Worm (Caenorhabditis elegans): ENCODE measurements around the gene pho-4.
A peak's percentile ranks its signal among the peaks of the same experiment; 100 is the strongest.

pho-4 gene

DNA sequence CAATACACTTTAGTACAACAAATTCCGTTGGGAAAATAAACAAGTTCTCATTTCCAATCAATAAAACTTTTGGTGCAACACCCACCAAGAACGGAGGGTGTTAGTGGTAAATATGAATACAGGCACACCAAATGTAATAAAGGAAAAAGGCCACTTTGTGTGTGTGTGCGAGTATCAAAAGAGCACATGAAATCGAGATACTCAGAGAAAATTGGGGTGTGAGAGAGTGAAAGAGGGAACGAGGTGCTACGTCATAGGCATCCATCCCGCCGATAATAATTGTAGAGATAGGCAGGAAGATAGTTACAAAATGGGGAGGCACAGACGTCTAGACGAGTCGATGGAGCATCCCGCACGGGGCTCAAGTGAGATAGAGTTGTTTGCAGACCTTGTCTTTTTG, 10.5 kb downstream of the pho-4 start (continued):
- TF ChIP-seq zag-1 (tag; optimal IDR thresholded peaks at IDR 0.05) (no peak), elt-3 (tag; optimal IDR thresholded peaks at IDR 0.05) (no peak), snu-23 (GFP tag; optimal IDR thresholded peaks at IDR 0.05) (peak; percentile 42), irx-1 (tag; optimal IDR thresholded peaks at IDR 0.05) (no peak), isw-1 (GFP tag; IDR thresholded peaks at IDR 0.05) (no peak), sptf-1 (tag; optimal IDR thresholded peaks at IDR 0.05) (no peak), swsn-7 (tag; optimal IDR thresholded peaks at IDR 0.05) (peak; percentile 18), ceh-88 (GFP tag; IDR thresholded peaks at IDR 0.05) (no peak), egl-13 (tag; optimal IDR thresholded peaks at IDR 0.05) (no peak), unc-130 (tag; optimal IDR thresholded peaks at IDR 0.05) (peak; percentile 35), hpl-2 (GFP tag; optimal IDR thresholded peaks at IDR 0.05) (no peak), sup-37 (GFP tag; optimal IDR thresholded peaks at IDR 0.05) (no peak), jun-1 (tag; optimal IDR thresholded peaks at IDR 0.05) (no peak), ceh-90 (tag; optimal IDR thresholded peaks at IDR 0.05) (no peak), aha-1 (tag; optimal IDR thresholded peaks at IDR 0.05) (no peak), Y116A8C.19 (tag; optimal IDR thresholded peaks at IDR 0.05; ENCODE audit: borderline replicate concordance) (no peak), nhr-12 (tag; optimal IDR thresholded peaks at IDR 0.05) (no peak)

DNA sequence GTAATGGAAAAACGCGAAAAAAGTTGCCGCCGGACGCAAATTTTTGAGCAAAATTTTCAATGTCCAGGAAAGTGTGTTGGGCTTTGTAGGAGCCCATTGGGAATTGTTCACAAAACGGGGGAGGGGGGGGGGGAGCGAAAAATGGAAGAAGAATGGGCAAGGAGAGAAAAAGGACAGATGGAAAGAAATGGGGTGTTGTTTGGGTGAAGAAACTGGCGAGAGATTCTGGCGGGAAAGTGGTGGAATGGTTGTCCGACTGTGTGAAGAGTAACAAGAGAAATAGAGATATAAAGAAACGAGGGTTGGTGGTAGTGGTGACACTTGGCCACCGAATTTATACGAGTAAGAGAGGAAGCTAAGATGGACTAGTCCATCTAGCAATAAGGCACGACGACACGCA, 12.0 kb downstream of the pho-4 start:
- TF ChIP-seq unc-62 (GFP tag; optimal IDR thresholded peaks at IDR 0.05) (no peak), rnt-1 (tag; optimal IDR thresholded peaks at IDR 0.05) (peak; percentile 13), efl-1 (optimal IDR thresholded peaks at IDR 0.05) (peak in 1 of 2 experiments; percentile 21), efl-1 (GFP tag; optimal IDR thresholded peaks at IDR 0.05 in 1 of 2) (no peak), unc-86 (tag; optimal IDR thresholded peaks at IDR 0.05) (no peak), irx-1 (tag; optimal IDR thresholded peaks at IDR 0.05) (no peak), lin-14 (GFP tag; optimal IDR thresholded peaks at IDR 0.05) (peak; percentile 66)

DNA sequence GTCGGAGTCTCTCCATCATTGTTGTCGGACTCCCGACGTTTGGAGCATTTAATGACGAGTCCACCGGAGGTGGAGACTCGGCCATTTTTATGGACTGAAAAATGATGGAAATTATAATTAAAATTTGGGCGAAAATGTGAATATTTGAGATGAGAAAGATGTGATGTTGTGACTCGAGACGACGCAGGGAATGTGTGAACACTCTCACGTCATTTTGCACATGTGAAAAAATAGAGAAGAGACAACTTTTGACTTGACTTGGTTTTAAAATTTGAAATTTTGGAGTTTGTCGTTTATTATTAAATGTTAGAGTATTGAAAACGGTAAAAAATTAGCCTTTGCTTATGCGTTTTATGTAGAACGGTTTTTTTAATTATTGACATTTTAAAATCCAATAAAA, 13.0 kb downstream of the pho-4 start, which contains the start of gene dsh-1:
TSS of gene dsh-1 (minus strand) at position 101 of the 400 bp plus-strand sequence.
- no peak for TF ChIP-seq sup-37 (GFP tag; optimal IDR thresholded peaks at IDR 0.05)
- no peak for TF ChIP-seq efl-1 (optimal IDR thresholded peaks at IDR 0.05)
- no peak for TF ChIP-seq efl-1 (GFP tag; optimal IDR thresholded peaks at IDR 0.05 in 1 of 2)
- no peak for TF ChIP-seq nhr-71 (tag; optimal IDR thresholded peaks at IDR 0.05)
- TF ChIP-seq nhr-20 (tag; optimal IDR thresholded peaks at IDR 0.05): no peak
- TF ChIP-seq alr-1 (tag; optimal IDR thresholded peaks at IDR 0.05; ENCODE audit: borderline replicate concordance): no peak
- TF ChIP-seq nhr-28 (tag; optimal IDR thresholded peaks at IDR 0.05): no peak
- peak; percentile 68 for TF ChIP-seq F16B12.6 (tag; optimal IDR thresholded peaks at IDR 0.05)
- no peak for TF ChIP-seq hpl-2 (GFP tag; optimal IDR thresholded peaks at IDR 0.05)
- peak in 1 of 2 experiments; percentile 2 for TF ChIP-seq lin-35 (GFP tag; optimal IDR thresholded peaks at IDR 0.05)
- TF ChIP-seq fkh-8 (tag; optimal IDR thresholded peaks at IDR 0.05): no peak
- no peak for TF ChIP-seq unc-130 (tag; optimal IDR thresholded peaks at IDR 0.05)
- no peak for TF ChIP-seq efl-3 (GFP tag; optimal IDR thresholded peaks at IDR 0.05)
- TF ChIP-seq nhr-12 (tag; optimal IDR thresholded peaks at IDR 0.05): no peak

DNA sequence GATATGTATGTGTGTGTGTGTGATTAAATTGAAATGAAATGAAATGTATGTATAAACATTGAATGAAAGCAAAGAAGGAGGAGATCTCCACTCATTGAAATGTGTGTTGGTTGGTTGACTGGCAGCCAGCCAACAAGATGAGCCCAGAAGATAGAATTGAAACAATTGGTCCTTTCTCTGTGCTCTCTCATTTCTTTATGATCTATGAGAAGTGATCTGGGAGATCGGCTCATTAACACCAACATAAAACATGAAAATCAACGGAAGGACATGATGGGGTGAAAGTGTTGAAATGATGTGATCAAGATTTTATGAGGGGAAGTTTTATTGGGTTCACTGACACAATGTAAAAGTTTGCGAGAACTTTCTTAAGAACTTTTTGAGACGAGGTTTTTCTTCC, 15.4 kb downstream of the pho-4 start:
- TF ChIP-seq fkh-4 (tag; optimal IDR thresholded peaks at IDR 0.05; ENCODE audit: borderline replicate concordance): no peak
- peak; percentile 1 for TF ChIP-seq snu-23 (GFP tag; optimal IDR thresholded peaks at IDR 0.05)
- peak in 1 of 2 experiments; percentile 1 for TF ChIP-seq lsy-2 (tag; optimal IDR thresholded peaks at IDR 0.05)
- peak; percentile 72 for TF ChIP-seq rnt-1 (tag; optimal IDR thresholded peaks at IDR 0.05)
- TF ChIP-seq nhr-85 (tag): no peak
- TF ChIP-seq lin-14 (GFP tag; optimal IDR thresholded peaks at IDR 0.05): peak; percentile 5
- TF ChIP-seq nhr-71 (tag; optimal IDR thresholded peaks at IDR 0.05): peak; percentile 41
- TF ChIP-seq dsc-1 (tag; optimal IDR thresholded peaks at IDR 0.05): peak; percentile 32
- no peak for TF ChIP-seq fos-1 (tag; optimal IDR thresholded peaks at IDR 0.05)

DNA sequence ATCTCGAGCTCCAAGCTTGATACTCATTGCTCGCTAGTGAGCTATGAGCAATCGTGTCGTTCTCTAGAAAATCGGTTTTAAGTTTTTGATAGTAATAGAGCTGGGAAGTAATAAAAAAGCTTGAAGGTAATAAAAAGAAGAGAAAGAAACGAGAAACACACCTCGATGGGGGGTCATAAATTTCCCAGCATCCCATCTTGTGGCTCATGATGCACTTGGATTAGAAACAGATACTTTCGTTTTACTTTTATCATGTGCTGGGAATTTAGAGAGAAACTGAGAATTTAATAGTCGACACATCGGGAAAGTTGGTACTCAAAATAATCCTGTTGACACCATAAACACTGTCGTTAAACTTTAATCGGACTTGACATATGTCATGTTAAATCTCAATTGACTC, 17.6 kb downstream of the pho-4 start:
- TF ChIP-seq dsc-1 (tag; optimal IDR thresholded peaks at IDR 0.05) (peak; percentile 96), efl-1 (optimal IDR thresholded peaks at IDR 0.05) (no peak), efl-1 (GFP tag; optimal IDR thresholded peaks at IDR 0.05 in 1 of 2) (no peak), nhr-71 (tag; optimal IDR thresholded peaks at IDR 0.05) (peak; percentile 36), rnt-1 (tag; optimal IDR thresholded peaks at IDR 0.05) (peak; percentile 65), mab-9 (GFP tag; IDR thresholded peaks at IDR 0.05) (no peak), lsy-2 (tag; optimal IDR thresholded peaks at IDR 0.05) (peak in 1 of 2 experiments; percentile 19), fkh-4 (tag; optimal IDR thresholded peaks at IDR 0.05; ENCODE audit: borderline replicate concordance) (peak; percentile 73), C16A3.4 (tag; optimal IDR thresholded peaks at IDR 0.05) (peak; percentile 2), unc-130 (tag; optimal IDR thresholded peaks at IDR 0.05) (peak; percentile 16), snu-23 (GFP tag; optimal IDR thresholded peaks at IDR 0.05) (peak; percentile 16)
